Worm (Caenorhabditis elegans): ENCODE results near the gene best-3.

DNA sequence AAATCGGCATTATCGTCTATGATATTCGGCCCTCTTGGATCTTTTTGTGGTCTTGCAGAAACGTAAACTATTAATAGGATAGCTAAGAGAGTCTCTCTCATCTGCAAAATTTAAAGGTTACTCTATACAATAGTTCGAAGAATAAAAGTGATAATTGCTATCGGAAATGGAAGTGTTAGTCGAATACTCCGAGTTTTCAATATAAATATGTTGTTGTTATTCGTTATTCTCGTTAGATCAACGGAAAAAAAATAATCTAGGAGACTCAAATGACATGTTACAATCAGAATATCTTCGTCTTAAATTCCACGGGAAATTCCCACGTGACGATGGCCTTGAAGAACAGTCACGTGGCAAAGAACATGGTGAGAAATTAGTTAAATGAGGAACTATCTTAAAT is 42.4 kb downstream of the best-3 start, which contains the start of gene tre-5:
- TF ChIP-seq lsy-2 (tag; optimal IDR thresholded peaks at IDR 0.05) (no peak), ceh-82 (tag; optimal IDR thresholded peaks at IDR 0.05) (no peak), nhr-11 (tag; optimal IDR thresholded peaks at IDR 0.05) (no peak), ztf-4 (tag; optimal IDR thresholded peaks at IDR 0.05) (no peak), nhr-21 (tag; optimal IDR thresholded peaks at IDR 0.05) (no peak), Y55F3AM.14 (GFP tag; optimal IDR thresholded peaks at IDR 0.05) (no peak), lin-39 (tag; optimal IDR thresholded peaks at IDR 0.05) (no peak), crh-2 (tag; optimal IDR thresholded peaks at IDR 0.05) (no peak)

All from whole organism, L2 larva.